Fruit fly (Drosophila melanogaster): ENCODE results near the gene ng3.

ng3 gene

DNA sequence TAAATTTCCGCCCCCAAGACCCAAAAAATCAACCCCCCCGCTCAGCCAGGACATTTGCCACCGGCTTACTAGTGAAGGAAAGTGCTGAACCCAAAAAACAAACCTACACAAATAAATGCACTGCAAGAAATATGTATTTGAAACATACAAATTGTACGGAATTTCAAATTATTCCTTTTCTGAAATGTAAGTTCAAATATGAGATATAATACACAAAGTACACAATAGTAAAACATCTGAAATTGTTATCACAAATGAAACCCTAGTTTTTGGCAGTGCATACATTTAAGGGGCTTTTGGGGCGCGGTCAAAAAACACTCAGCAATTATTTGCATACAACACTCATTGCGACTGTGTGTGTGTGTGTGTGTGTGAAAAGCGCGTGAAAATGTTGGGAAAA, 48.1 kb downstream of the ng3 start (continued):
- TF ChIP-seq vvl (GFP tag; IDR thresholded peaks at IDR 0.05) (peak; percentile 61; the same call in 1 of the 2 replicates), CG14710 (tag; optimal IDR thresholded peaks at IDR 0.05) (no peak), ind (GFP tag; optimal IDR thresholded peaks at IDR 0.05) (peak; percentile 9), Neu2 (GFP tag; optimal IDR thresholded peaks at IDR 0.05; ENCODE audit: borderline replicate concordance) (no peak), Sry-δ (GFP tag; optimal IDR thresholded peaks at IDR 0.05) (no peak), Xbp1 (GFP tag; optimal IDR thresholded peaks at IDR 0.05) (peak; percentile 36), sna (GFP tag; IDR thresholded peaks at IDR 0.05; ENCODE audit: partially characterized antibody) (no peak), CG17359 (tag; optimal IDR thresholded peaks at IDR 0.05) (peak; percentile 28), crc (GFP tag; optimal IDR thresholded peaks at IDR 0.05) (no peak), phol (tag; optimal IDR thresholded peaks at IDR 0.05) (peak; percentile 19), sc (optimal IDR thresholded peaks at IDR 0.05) (no peak), sc (GFP tag; optimal IDR thresholded peaks at IDR 0.05) (no peak), grn (GFP tag; optimal IDR thresholded peaks at IDR 0.05) (no peak), CG2202 (tag; optimal IDR thresholded peaks at IDR 0.05) (no peak), CG10959 (GFP tag; IDR thresholded peaks at IDR 0.05) (no peak), Rfx (GFP tag; IDR thresholded peaks at IDR 0.05) (peak; percentile 41; the same call in 1 of the 2 replicates), Ets65A (GFP tag) (peak; percentile 33), CG2120 (GFP tag; optimal IDR thresholded peaks at IDR 0.05) (peak; percentile 53), CG11247 (GFP tag; IDR thresholded peaks at IDR 0.05) (peak; percentile 44), rib (GFP tag; IDR thresholded peaks at IDR 0.05) (no peak), fru (optimal IDR thresholded peaks at IDR 0.05) (no peak), D19B (GFP tag; optimal IDR thresholded peaks at IDR 0.05) (no peak), CG3838 (GFP tag; optimal IDR thresholded peaks at IDR 0.05) (no peak), sug (tag; optimal IDR thresholded peaks at IDR 0.05) (no peak), CG4424 (GFP tag; optimal IDR thresholded peaks at IDR 0.05) (peak; percentile 5), CG15269 (tag; optimal IDR thresholded peaks at IDR 0.05) (peak; percentile 34), nmo (GFP tag; optimal IDR thresholded peaks at IDR 0.05) (peak; percentile 30), fd3F (GFP tag; optimal IDR thresholded peaks at IDR 0.05) (no peak), ci (GFP tag; IDR thresholded peaks at IDR 0.05) (0 out of 3 replicates have a peak, but pooled peaks have one; percentile 45), gfzf (GFP tag; optimal IDR thresholded peaks at IDR 0.05) (no peak), CG30403 (GFP tag; optimal IDR thresholded peaks at IDR 0.05) (peak; percentile 35), CG12071 (GFP tag; optimal IDR thresholded peaks at IDR 0.05) (peak; percentile 2), Fer2 (tag; optimal IDR thresholded peaks at IDR 0.05) (no peak), zfh1 (GFP tag; IDR thresholded peaks at IDR 0.05) (no peak), ara (GFP tag; IDR thresholded peaks at IDR 0.05) (no peak), row (GFP tag; IDR thresholded peaks at IDR 0.05) (peak; percentile 52), CG18764 (GFP tag; optimal IDR thresholded peaks at IDR 0.05) (no peak), CG7786 (GFP tag; optimal IDR thresholded peaks at IDR 0.05) (no peak), unpg (GFP tag; optimal IDR thresholded peaks at IDR 0.05) (peak; percentile 38), CG2712 (tag; optimal IDR thresholded peaks at IDR 0.05) (peak; percentile 36), CG15696 (tag; optimal IDR thresholded peaks at IDR 0.05) (no peak), Pdp1 (GFP tag; optimal IDR thresholded peaks at IDR 0.05) (peak; percentile 8 to 16), cg (GFP tag; optimal IDR thresholded peaks at IDR 0.05) (no peak), CG9817 (tag; optimal IDR thresholded peaks at IDR 0.05) (peak; percentile 20), chn (GFP tag; optimal IDR thresholded peaks at IDR 0.05) (peak; percentile 8), mirr (GFP tag; optimal IDR thresholded peaks at IDR 0.05) (no peak), oc (tag; optimal IDR thresholded peaks at IDR 0.05) (no peak), zen2 (GFP tag; IDR thresholded peaks at IDR 0.05; ENCODE audit: partially characterized antibody) (no peak), CG18262 (tag; optimal IDR thresholded peaks at IDR 0.05) (peak; percentile 10), run (tag; optimal IDR thresholded peaks at IDR 0.05) (no peak), yki (optimal IDR thresholded peaks at IDR 0.05) (no peak), CG17802 (tag; optimal IDR thresholded peaks at IDR 0.05) (no peak)
